Worm (Caenorhabditis elegans) whole organism, young adult: ENCODE results near the gene usp-4.

ENCODE experiments used
- B0019.2 ChIP-seq: fragments of 200-800 bp; sonication (Bioruptor generic); conservative IDR thresholded peaks from 2 replicates; pipeline ENCODE4 v1.3.6; 2022; ENCODE audit warnings: missing genetic modification reagents, missing genetic modification characterization, missing compliant biosample characterization
- F22D6.2 ChIP-seq: sonication (generic microtip); optimal IDR thresholded peaks from 2 replicates; lab custom pipeline; 2016; ENCODE audit warnings: mild to moderate bottlenecking, missing genetic modification characterization, missing compliant biosample characterization
- F23B12.7 ChIP-seq: sonication (generic microtip); optimal IDR thresholded peaks from 2 replicates; lab custom pipeline; 2017; ENCODE audit warnings: missing genetic modification characterization, mild to moderate bottlenecking, missing compliant biosample characterization, antibody characterized with exemption, moderate library complexity; ENCODE audit not compliant: insufficient read depth
- F52B5.7 ChIP-seq: sonication (generic microtip); optimal IDR thresholded peaks from 2 replicates; lab custom pipeline; 2016; ENCODE audit warnings: mild to moderate bottlenecking, missing genetic modification characterization, missing compliant biosample characterization
- F57A8.1 ChIP-seq: fragments of 200-800 bp; sonication (Bioruptor generic); optimal IDR thresholded peaks from 2 replicates; lab custom pipeline; 2018; ENCODE audit warnings: mild to moderate bottlenecking, missing genetic modification characterization, moderate library complexity, missing compliant biosample characterization
- athp-1 ChIP-seq: sonication (generic microtip); optimal IDR thresholded peaks from 2 replicates; lab custom pipeline; 2017; ENCODE audit warnings: mild to moderate bottlenecking, missing genetic modification characterization, missing compliant biosample characterization
- attf-3 ChIP-seq: fragments of 200-800 bp; sonication (Bioruptor generic); conservative IDR thresholded peaks from 2 replicates; pipeline ENCODE4 v1.3.6; 2022; ENCODE audit warnings: missing genetic modification reagents, missing genetic modification characterization, missing compliant biosample characterization
- efl-1 ChIP-seq: fragments of 150-350 bp; optimal IDR thresholded peaks from 2 replicates; lab custom pipeline; 2014; ENCODE audit warnings: missing biosample characterization, missing genetic modification reagents, missing genetic modification characterization
- pbrm-1 ChIP-seq: fragments of 200-800 bp; sonication (Bioruptor generic); IDR thresholded peaks from 2 replicates; pipeline ENCODE4 v1.3.6; 2022; ENCODE audit warnings: missing genetic modification reagents, missing genetic modification characterization, missing compliant biosample characterization
- sea-2 ChIP-seq: fragments of 200-800 bp; sonication (Bioruptor generic); IDR thresholded peaks from 2 replicates; pipeline ENCODE4 v1.3.6; 2022; ENCODE audit warnings: missing genetic modification characterization, missing compliant biosample characterization
- snpc-1.1 ChIP-seq: sonication (generic microtip); optimal IDR thresholded peaks from 2 replicates; lab custom pipeline; 2017; ENCODE audit warnings: missing genetic modification characterization, mild to moderate bottlenecking, missing compliant biosample characterization, antibody characterized with exemption, moderate library complexity, missing genotype, missing genetic modification reagents; ENCODE audit not compliant: insufficient read depth
- snpc-4 ChIP-seq, 5 experiments: fragments of 150-350 bp in 1 of 5; sonication (generic microtip) in 4 of 5; optimal IDR thresholded peaks; 2 replicates each; lab custom pipeline; 2014 to 2018; ENCODE audit warnings: missing genetic modification characterization in 5 of 5, missing biosample characterization in 3 of 5, antibody characterized with exemption in 2 of 5, mild to moderate bottlenecking in 2 of 5, missing compliant biosample characterization in 2 of 5, missing genotype in 2 of 5, moderate library complexity in 2 of 5, missing genetic modification reagents in 1 of 5
- tlf-1 ChIP-seq: fragments of 200-800 bp; sonication (Bioruptor generic); optimal IDR thresholded peaks from 2 replicates; lab custom pipeline; 2018; ENCODE audit warnings: mild to moderate bottlenecking, missing genetic modification characterization, missing compliant biosample characterization
- unc-62 ChIP-seq: fragments of 150-350 bp; optimal IDR thresholded peaks from 2 replicates; lab custom pipeline; 2014; ENCODE audit warnings: missing biosample characterization, missing genetic modification reagents, missing genetic modification characterization

ce11 chrIV:6790438-6791124, 33.5 kb downstream of the usp-4 start, which contains the start of the genes C17H12.2 and vha-8:
- TF ChIP-seq F57A8.1: no peak
- TF ChIP-seq athp-1: peak; percentile 44
- no peak for TF ChIP-seq sea-2 (GFP tag; lab: Robert Waterston, UW)
- peak; percentile 84 for TF ChIP-seq pbrm-1
- TF ChIP-seq snpc-4 (GFP tag; optimal IDR thresholded peaks at IDR 0.05; lab: Kevin White, UChicago): peak; percentile 45
- peak; percentile 29 to 68 (median 56) for TF ChIP-seq snpc-4 (tag; optimal IDR thresholded peaks at IDR 0.05; lab: Kevin White, UChicago)
- peak; percentile 20 for TF ChIP-seq tlf-1
- TF ChIP-seq efl-1: peak; percentile 41
- TF ChIP-seq attf-3 (GFP tag; lab: Robert Waterston, UW): 0 out of 2 replicates have a peak, but pooled peaks have one; percentile 42
- no peak for TF ChIP-seq B0019.2 (GFP tag; lab: Robert Waterston, UW)
- TF ChIP-seq F23B12.7 (tag; lab: Kevin White, UChicago): peak; percentile 85
- TF ChIP-seq unc-62: peak; percentile 34
- no peak for TF ChIP-seq snpc-1.1 (tag; lab: Kevin White, UChicago)
- TF ChIP-seq F22D6.2 (tag; lab: Kevin White, UChicago): no peak
- no peak for TF ChIP-seq F52B5.7 (tag; lab: Kevin White, UChicago)
